Worm (Caenorhabditis elegans): Measurements from ENCODE around the gene nas-38.
A peak's percentile ranks its signal among the peaks of the same experiment; 100 is the strongest.

nas-38 gene

ce11 chrX:593245-593733 lies 35.3 kb downstream of the nas-38 start:
- TF ChIP-seq nhr-11 (tag; optimal IDR thresholded peaks at IDR 0.05), result no peak
- no peak for TF ChIP-seq elt-2 (tag; optimal IDR thresholded peaks at IDR 0.05)
- TF ChIP-seq unc-42 (tag; optimal IDR thresholded peaks at IDR 0.05), result peak; percentile 76
- no peak for TF ChIP-seq elt-4 (tag; optimal IDR thresholded peaks at IDR 0.05)
- peak; percentile 97 for TF ChIP-seq ceh-34 (tag; optimal IDR thresholded peaks at IDR 0.05)
- no peak for TF ChIP-seq che-1 (tag; optimal IDR thresholded peaks at IDR 0.05)
- TF ChIP-seq nhr-232 (tag; optimal IDR thresholded peaks at IDR 0.05), result no peak
- no peak for TF ChIP-seq ama-1 (optimal IDR thresholded peaks at IDR 0.05)
- TF ChIP-seq Y22D7AL.16 (tag; optimal IDR thresholded peaks at IDR 0.05), result no peak
- TF ChIP-seq eyg-1 (tag; optimal IDR thresholded peaks at IDR 0.05), result peak; percentile 36
- peak; percentile 60 for TF ChIP-seq ceh-14 (tag; optimal IDR thresholded peaks at IDR 0.05)
- TF ChIP-seq lin-11 (tag; optimal IDR thresholded peaks at IDR 0.05), result no peak
- TF ChIP-seq rnt-1 (tag; optimal IDR thresholded peaks at IDR 0.05), result peak; percentile 92
- no peak for TF ChIP-seq ets-4 (tag; optimal IDR thresholded peaks at IDR 0.05)
- TF ChIP-seq ceh-30 (tag; optimal IDR thresholded peaks at IDR 0.05), result peak; percentile 65
- TF ChIP-seq sox-4 (tag; optimal IDR thresholded peaks at IDR 0.05), result peak; percentile 27
- TF ChIP-seq ceh-48 (tag; optimal IDR thresholded peaks at IDR 0.05), result no peak
- no peak for TF ChIP-seq pqm-1 (tag; optimal IDR thresholded peaks at IDR 0.05)
- TF ChIP-seq fax-1 (tag; optimal IDR thresholded peaks at IDR 0.05), result peak; percentile 6
- no peak for TF ChIP-seq dmd-4 (tag; optimal IDR thresholded peaks at IDR 0.05; ENCODE audit: borderline replicate concordance)
- no peak for TF ChIP-seq zip-5 (tag; optimal IDR thresholded peaks at IDR 0.05)
- TF ChIP-seq pros-1 (tag; optimal IDR thresholded peaks at IDR 0.05), result peak; percentile 70
- no peak for TF ChIP-seq ceh-22 (tag; optimal IDR thresholded peaks at IDR 0.05)
- TF ChIP-seq unc-55 (GFP tag; optimal IDR thresholded peaks at IDR 0.05), result peak; percentile 82
- TF ChIP-seq fkh-6 (tag; optimal IDR thresholded peaks at IDR 0.05), result peak; percentile 39
- no peak for TF ChIP-seq C38D4.7 (GFP tag; optimal IDR thresholded peaks at IDR 0.05)
- peak; percentile 61 for TF ChIP-seq mec-3 (tag; optimal IDR thresholded peaks at IDR 0.05; ENCODE audit: borderline replicate concordance)
- no peak for TF ChIP-seq ceh-6 (GFP tag; optimal IDR thresholded peaks at IDR 0.05)
- TF ChIP-seq madf-2 (tag; optimal IDR thresholded peaks at IDR 0.05), result peak; percentile 38
- peak; percentile 83 for TF ChIP-seq nfya-1 (tag; optimal IDR thresholded peaks at IDR 0.05)
- peak; percentile 94 for TF ChIP-seq tbx-2 (tag; optimal IDR thresholded peaks at IDR 0.05)
- TF ChIP-seq pha-4 (tag; optimal IDR thresholded peaks at IDR 0.05), result no peak
- TF ChIP-seq hlh-30 (tag; optimal IDR thresholded peaks at IDR 0.05; ENCODE audit: insufficient read depth), result peak; percentile 88
- peak; percentile 51 for TF ChIP-seq pha-2 (tag; optimal IDR thresholded peaks at IDR 0.05)
- TF ChIP-seq ztf-16 (tag; optimal IDR thresholded peaks at IDR 0.05), result peak; percentile 48
- TF ChIP-seq ceh-31 (tag; optimal IDR thresholded peaks at IDR 0.05), result peak; percentile 88
- TF ChIP-seq ceh-24 (tag; optimal IDR thresholded peaks at IDR 0.05), result no peak
- TF ChIP-seq tbx-7 (tag; optimal IDR thresholded peaks at IDR 0.05), result peak; percentile 55
- peak; percentile 16 for TF ChIP-seq unc-86 (tag; optimal IDR thresholded peaks at IDR 0.05)
- peak; percentile 51 for TF ChIP-seq hlh-6 (tag; optimal IDR thresholded peaks at IDR 0.05)
- peak; percentile 90 for TF ChIP-seq hlh-8 (tag; optimal IDR thresholded peaks at IDR 0.05)
- TF ChIP-seq ahr-1 (tag; optimal IDR thresholded peaks at IDR 0.05), result no peak
- peak; percentile 21 for TF ChIP-seq T23F11.4 (GFP tag; optimal IDR thresholded peaks at IDR 0.05)
- TF ChIP-seq sdc-2 (tag; optimal IDR thresholded peaks at IDR 0.05), result peak; percentile 91
- no peak for TF ChIP-seq pag-3 (tag; optimal IDR thresholded peaks at IDR 0.05; ENCODE audit: borderline replicate concordance)
- peak; percentile 56 for TF ChIP-seq C08G9.2 (tag; optimal IDR thresholded peaks at IDR 0.05)
- peak; percentile 21 for TF ChIP-seq fkh-10 (GFP tag; optimal IDR thresholded peaks at IDR 0.05)
- TF ChIP-seq ref-2 (tag; optimal IDR thresholded peaks at IDR 0.05), result peak; percentile 87
- TF ChIP-seq syd-9 (tag; optimal IDR thresholded peaks at IDR 0.05), result peak; percentile 84
- peak; percentile 17 for TF ChIP-seq ceh-19 (GFP tag; optimal IDR thresholded peaks at IDR 0.05)
- TF ChIP-seq odd-2 (tag; optimal IDR thresholded peaks at IDR 0.05), result no peak
- no peak for TF ChIP-seq K09A11.1 (tag; optimal IDR thresholded peaks at IDR 0.05; ENCODE audit: insufficient read depth)
- TF ChIP-seq ceh-9 (tag; optimal IDR thresholded peaks at IDR 0.05), result no peak
